Worm (Caenorhabditis elegans): ENCODE measurements around the gene nuo-4.

nuo-4 gene

DNA sequence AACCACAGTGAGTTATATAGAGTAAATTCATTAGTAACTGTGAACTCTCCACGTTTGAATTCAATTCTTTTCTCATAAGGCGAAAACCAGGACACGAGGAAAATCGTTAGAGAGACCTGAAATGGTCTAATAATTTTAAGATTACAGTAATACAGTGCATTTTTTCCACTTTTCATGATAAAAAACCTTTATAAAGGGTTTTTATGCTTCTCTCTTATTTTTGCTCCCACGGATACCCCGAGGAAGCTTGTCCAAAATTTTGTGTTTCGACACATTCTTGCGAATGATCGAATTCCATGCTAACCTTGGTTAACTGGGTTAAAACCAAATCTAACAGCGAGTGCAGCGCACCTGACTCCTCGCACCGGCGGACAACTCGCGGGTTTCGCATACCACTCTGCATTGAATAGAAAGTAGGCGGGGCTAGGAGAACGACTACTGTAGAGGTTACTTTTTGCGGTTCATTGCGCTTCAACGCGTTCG lies 18.3 kb downstream of the nuo-4 start (continued):
- TF ChIP-seq hrde-1 (tag; optimal IDR thresholded peaks at IDR 0.05; ENCODE audit: borderline replicate concordance): peak; percentile 75
- peak; percentile 8 for TF ChIP-seq ama-1 (optimal IDR thresholded peaks at IDR 0.05)
- TF ChIP-seq ama-1 (GFP tag; optimal IDR thresholded peaks at IDR 0.05): no peak
- TF ChIP-seq F39B2.1 (GFP tag; IDR thresholded peaks at IDR 0.05): 0 out of 2 replicates have a peak, but pooled peaks have one; percentile 64
- TF ChIP-seq lsl-1 (GFP tag; optimal IDR thresholded peaks at IDR 0.05): peak; percentile 67
- no peak for TF ChIP-seq sea-2 (GFP tag; IDR thresholded peaks at IDR 0.05)
- TF ChIP-seq mes-4 (tag; optimal IDR thresholded peaks at IDR 0.05): no peak
- TF ChIP-seq snpc-1.1 (tag; optimal IDR thresholded peaks at IDR 0.05; ENCODE audit: insufficient read depth): peak; percentile 98
- no peak for TF ChIP-seq lag-1 (GFP tag; IDR thresholded peaks at IDR 0.05)
- peak; percentile 62 for TF ChIP-seq him-1 (tag; optimal IDR thresholded peaks at IDR 0.05)
- peak; percentile 28 for TF ChIP-seq athp-1 (tag; optimal IDR thresholded peaks at IDR 0.05)
- TF ChIP-seq rcor-1 (GFP tag; IDR thresholded peaks at IDR 0.05): peak; percentile 55; the same call in 1 of the 2 replicates
- peak; percentile 89 for TF ChIP-seq snpc-1.3 (tag; optimal IDR thresholded peaks at IDR 0.05; ENCODE audit: insufficient read depth)
- no peak for TF ChIP-seq cebp-1 (GFP tag; IDR thresholded peaks at IDR 0.05)
- TF ChIP-seq cebp-1 (tag; optimal IDR thresholded peaks at IDR 0.05): no peak
- TF ChIP-seq ztf-28 (GFP tag; IDR thresholded peaks at IDR 0.05): 0 out of 2 replicates have a peak, but pooled peaks have one; percentile 14
- TF ChIP-seq ztf-18 (tag; optimal IDR thresholded peaks at IDR 0.05): peak; percentile 24
- TF ChIP-seq F22D6.2 (tag; optimal IDR thresholded peaks at IDR 0.05): no peak
- no peak for TF ChIP-seq C06A6.2 (GFP tag; conservative IDR thresholded peaks at IDR 0.05)
- no peak for TF ChIP-seq ceh-58 (GFP tag; IDR thresholded peaks at IDR 0.05)
- no peak for TF ChIP-seq zim-3 (tag; optimal IDR thresholded peaks at IDR 0.05)
- TF ChIP-seq madf-3 (GFP tag; IDR thresholded peaks at IDR 0.05): peak; percentile 50; the same call in 1 of the 2 replicates
- no peak for TF ChIP-seq Y67H2A.10 (GFP tag; conservative IDR thresholded peaks at IDR 0.05)
- TF ChIP-seq tlf-1 (GFP tag; optimal IDR thresholded peaks at IDR 0.05): peak; percentile 31
- TF ChIP-seq F49E8.2 (tag; optimal IDR thresholded peaks at IDR 0.05; ENCODE audit: insufficient read depth): peak; percentile 83
- no peak for TF ChIP-seq T26A5.8 (tag; optimal IDR thresholded peaks at IDR 0.05)
- no peak for TF ChIP-seq bed-2 (GFP tag; IDR thresholded peaks at IDR 0.05)
- TF ChIP-seq ztf-26 (tag; optimal IDR thresholded peaks at IDR 0.05): no peak
- TF ChIP-seq pbrm-1 (GFP tag; IDR thresholded peaks at IDR 0.05): peak; percentile 94
- peak; percentile 83 for TF ChIP-seq Y95B8A.8 (GFP tag; IDR thresholded peaks at IDR 0.05)

- TF ChIP-seq nhr-179 (tag; optimal IDR thresholded peaks at IDR 0.05) (no peak), repo-1 (tag; optimal IDR thresholded peaks at IDR 0.05) (no peak), snpc-1.3 (tag; optimal IDR thresholded peaks at IDR 0.05; ENCODE audit: insufficient read depth) (no peak), attf-3 (GFP tag; conservative IDR thresholded peaks at IDR 0.05) (no peak), dpff-1 (tag; optimal IDR thresholded peaks at IDR 0.05) (no peak), madf-10 (tag; optimal IDR thresholded peaks at IDR 0.05) (no peak), let-607 (tag; optimal IDR thresholded peaks at IDR 0.05) (no peak), zfh-2 (GFP tag; conservative IDR thresholded peaks at IDR 0.05) (no peak), cebp-2 (GFP tag; IDR thresholded peaks at IDR 0.05) (no peak), nhr-120 (GFP tag; IDR thresholded peaks at IDR 0.05) (no peak), mes-4 (tag; optimal IDR thresholded peaks at IDR 0.05) (no peak)
Observed at ce11 chrIII:7138178-7138577, 20.4 kb downstream of the nuo-4 start, which contains the start of gene B0280.11. B0280.11 (minus strand) TSS chrIII:7138278.

All from whole organism, young adult.